Worm (Caenorhabditis elegans): ENCODE measurements around the gene ZK1073.1.

DNA sequence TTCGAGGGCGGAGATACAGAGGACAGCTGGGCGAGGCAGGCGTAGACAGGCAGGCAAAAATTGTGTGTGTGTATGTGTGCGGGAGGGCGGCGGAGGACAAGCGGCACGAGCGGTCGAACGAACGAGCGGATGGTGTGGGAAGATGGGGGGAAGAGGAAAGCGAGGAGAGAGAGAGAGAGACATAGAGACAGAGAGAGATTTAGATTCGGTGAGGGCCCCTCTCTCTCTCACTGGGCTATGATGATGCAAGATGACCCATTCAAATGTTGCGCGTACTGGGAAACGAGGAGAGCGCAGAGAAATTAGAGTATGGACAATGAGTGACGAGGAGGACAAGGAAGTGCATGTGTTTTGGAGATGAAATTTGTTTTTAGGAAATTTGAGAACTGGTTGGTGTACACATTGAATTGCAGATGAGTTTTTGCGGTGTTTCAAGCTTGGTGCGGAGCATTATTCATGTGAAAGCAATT is 19.1 kb upstream of the ZK1073.1 start:
- TF ChIP-seq ztf-11 (tag; optimal IDR thresholded peaks at IDR 0.05) (no peak), nhr-28 (tag; optimal IDR thresholded peaks at IDR 0.05) (peak; percentile 54), pha-4 (GFP tag; IDR thresholded peaks at IDR 0.05) (0 out of 2 replicates have a peak, but pooled peaks have one; percentile 30), pha-4 (tag; optimal IDR thresholded peaks at IDR 0.05) (no peak), nhr-77 (tag; optimal IDR thresholded peaks at IDR 0.05) (no peak), unc-62 (GFP tag; optimal IDR thresholded peaks at IDR 0.05 in 1 of 2) (peak in 1 of 2 experiments; percentile 99), unc-62 (tag; optimal IDR thresholded peaks at IDR 0.05) (no peak), F26F4.8 (GFP tag; conservative IDR thresholded peaks at IDR 0.05) (no peak), fkh-10 (GFP tag; optimal IDR thresholded peaks at IDR 0.05) (peak; percentile 72), nhr-237 (tag; optimal IDR thresholded peaks at IDR 0.05) (no peak)

Data from whole organism, L4 larva.